Worm (Caenorhabditis elegans): ENCODE measurements around the gene C08F11.13.

Gene C08F11.13

DNA sequence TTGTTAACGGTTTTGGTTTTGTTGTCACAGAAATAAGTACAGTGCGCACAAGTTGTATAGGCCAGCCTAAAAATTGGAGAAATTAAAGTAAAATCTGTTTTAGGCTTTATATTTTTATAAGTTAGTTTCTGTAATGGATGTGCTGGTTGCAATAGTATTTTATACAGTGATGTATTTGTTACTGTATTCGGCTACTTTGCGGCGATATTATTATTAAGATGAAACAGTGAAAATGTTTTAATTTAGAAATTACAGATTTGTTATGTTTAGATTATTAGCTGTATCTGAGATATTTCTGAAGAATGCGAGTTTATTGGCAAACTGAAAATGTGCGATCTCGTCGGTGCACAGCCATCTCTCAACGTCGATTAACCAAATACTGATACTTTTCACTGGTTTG, 37.9 kb upstream of the C08F11.13 start, which contains the start of gene ule-4:
TSS of gene ule-4 (minus strand) at position 101 of the 400 bp plus-strand sequence.
- TF ChIP-seq nhr-80 (tag; optimal IDR thresholded peaks at IDR 0.05) (no peak), Y79H2A.3 (GFP tag; conservative IDR thresholded peaks at IDR 0.05) (no peak), sdz-38 (tag; optimal IDR thresholded peaks at IDR 0.05) (no peak), ceh-79 (tag; optimal IDR thresholded peaks at IDR 0.05) (no peak), repo-1 (tag; optimal IDR thresholded peaks at IDR 0.05) (no peak), ztf-25 (GFP tag; IDR thresholded peaks at IDR 0.05) (no peak), cebp-1 (GFP tag; IDR thresholded peaks at IDR 0.05) (no peak), cebp-1 (tag; optimal IDR thresholded peaks at IDR 0.05) (no peak), madf-8 (GFP tag; conservative IDR thresholded peaks at IDR 0.05) (no peak), F57A8.1 (GFP tag; optimal IDR thresholded peaks at IDR 0.05) (no peak), cebp-2 (GFP tag; IDR thresholded peaks at IDR 0.05) (no peak), akir-1 (GFP tag; optimal IDR thresholded peaks at IDR 0.05) (no peak), lag-1 (GFP tag; IDR thresholded peaks at IDR 0.05) (no peak), D2030.7 (GFP tag; IDR thresholded peaks at IDR 0.05) (no peak), Y95B8A.8 (GFP tag; IDR thresholded peaks at IDR 0.05) (no peak), Y53G8AR.9 (GFP tag; conservative IDR thresholded peaks at IDR 0.05) (no peak)

DNA sequence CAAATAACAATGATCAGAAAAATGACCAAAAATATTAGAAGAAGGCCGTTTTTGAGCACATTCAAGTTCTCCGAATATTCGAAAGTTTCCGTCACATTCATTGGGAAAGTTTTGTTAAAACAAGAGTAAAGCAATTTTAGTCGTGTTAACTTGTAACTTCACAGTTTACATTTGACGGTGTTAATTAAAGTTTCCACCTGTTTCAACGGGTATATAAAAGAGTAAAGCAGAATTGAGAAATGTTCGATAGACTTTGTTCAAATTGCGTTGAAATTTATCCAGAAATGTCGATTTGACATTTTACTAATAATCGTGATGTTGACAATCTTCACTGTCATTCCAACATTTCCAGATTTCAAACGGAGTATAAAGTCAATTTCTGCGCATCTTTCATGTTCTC, 36.1 kb upstream of the C08F11.13 start, which contains the start of gene srz-29:
TSS of gene srz-29 (minus strand) at position 101 of the 400 bp plus-strand sequence.
- no peak for TF ChIP-seq nhr-120 (GFP tag; IDR thresholded peaks at IDR 0.05)
- no peak for TF ChIP-seq attf-5 (GFP tag; optimal IDR thresholded peaks at IDR 0.05)
- no peak for TF ChIP-seq hmg-1.2 (GFP tag; IDR thresholded peaks at IDR 0.05)
- no peak for TF ChIP-seq aptf-3 (GFP tag; IDR thresholded peaks at IDR 0.05)
- no peak for TF ChIP-seq nfya-2 (GFP tag; IDR thresholded peaks at IDR 0.05)
- TF ChIP-seq akir-1 (GFP tag; optimal IDR thresholded peaks at IDR 0.05): no peak
- no peak for TF ChIP-seq F33H1.4 (GFP tag; IDR thresholded peaks at IDR 0.05)
- TF ChIP-seq cebp-2 (GFP tag; IDR thresholded peaks at IDR 0.05): no peak
- no peak for TF ChIP-seq rcor-1 (GFP tag; IDR thresholded peaks at IDR 0.05)
- no peak for TF ChIP-seq chd-7 (tag; optimal IDR thresholded peaks at IDR 0.05)
- TF ChIP-seq F37B4.10 (GFP tag; IDR thresholded peaks at IDR 0.05): no peak
- no peak for TF ChIP-seq mcd-1 (GFP tag; IDR thresholded peaks at IDR 0.05)
- no peak for TF ChIP-seq tbx-9 (tag; optimal IDR thresholded peaks at IDR 0.05; ENCODE audit: borderline replicate concordance)
- TF ChIP-seq attf-3 (GFP tag; conservative IDR thresholded peaks at IDR 0.05): no peak
- TF ChIP-seq F55B11.4 (tag; optimal IDR thresholded peaks at IDR 0.05; ENCODE audit: borderline replicate concordance, insufficient read depth): no peak
- no peak for TF ChIP-seq nfyb-1 (GFP tag; IDR thresholded peaks at IDR 0.05)
- TF ChIP-seq nhr-27 (tag; optimal IDR thresholded peaks at IDR 0.05): no peak
- TF ChIP-seq madf-8 (GFP tag; conservative IDR thresholded peaks at IDR 0.05): no peak
- no peak for TF ChIP-seq bed-1 (GFP tag; IDR thresholded peaks at IDR 0.05)
- no peak for TF ChIP-seq athp-1 (tag; optimal IDR thresholded peaks at IDR 0.05)

DNA sequence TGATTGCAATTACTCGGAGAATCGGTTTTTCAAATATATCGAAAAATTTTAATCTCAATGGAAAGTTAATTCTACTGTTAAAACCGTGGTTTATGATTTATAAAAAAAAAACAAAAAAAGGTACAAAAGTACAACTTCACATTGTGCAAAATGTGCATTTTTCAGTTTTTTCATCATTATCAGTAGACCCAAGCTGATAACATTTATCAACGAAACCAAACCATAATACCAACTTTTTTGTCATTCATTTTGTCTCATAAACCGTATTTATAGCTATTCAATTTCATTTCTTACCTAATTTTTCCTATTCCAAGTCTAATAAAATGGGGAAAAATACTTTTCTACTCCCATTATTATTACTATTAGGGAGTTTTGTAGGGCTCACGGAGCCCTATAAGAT, 29.3 kb upstream of the C08F11.13 start, which contains the start of gene ugt-22:
TSS of gene ugt-22 (plus strand) at position 234 of the 400 bp plus-strand sequence.
- TF ChIP-seq nhr-80 (tag; optimal IDR thresholded peaks at IDR 0.05) (peak; percentile 50), egl-44 (GFP tag; IDR thresholded peaks at IDR 0.05) (no peak)

ce11 chrIV:13636975-13637374, 27.3 kb upstream of the C08F11.13 start, which contains the start of gene C08F11.7:
C08F11.7 (plus strand) TSS chrIV:13637275.
- TF ChIP-seq aptf-3 (GFP tag; IDR thresholded peaks at IDR 0.05): no peak
- TF ChIP-seq Y95B8A.8 (GFP tag; IDR thresholded peaks at IDR 0.05): no peak
- TF ChIP-seq snpc-4 (GFP tag; optimal IDR thresholded peaks at IDR 0.05): no peak
- peak in 1 of 4 experiments; percentile 68 for TF ChIP-seq snpc-4 (tag; optimal IDR thresholded peaks at IDR 0.05)

Measured in whole organism, young adult.